Worm (Caenorhabditis elegans): ENCODE measurements around the gene F42A10.7.

ce11 chrIII:6176172-6176571 lies 2.3 kb downstream of the F42A10.7 start:
- TF ChIP-seq madf-10 (tag; optimal IDR thresholded peaks at IDR 0.05) (no peak), somi-1 (GFP tag; optimal IDR thresholded peaks at IDR 0.05) (no peak), dpl-1 (GFP tag; optimal IDR thresholded peaks at IDR 0.05) (no peak), fkh-3 (tag; optimal IDR thresholded peaks at IDR 0.05) (no peak), pha-4 (tag; optimal IDR thresholded peaks at IDR 0.05) (no peak), let-526 (GFP tag; IDR thresholded peaks at IDR 0.05) (no peak), unc-62 (GFP tag; optimal IDR thresholded peaks at IDR 0.05) (no peak), nhr-90 (tag; optimal IDR thresholded peaks at IDR 0.05) (no peak), lag-1 (GFP tag; IDR thresholded peaks at IDR 0.05) (no peak), efl-1 (GFP tag; optimal IDR thresholded peaks at IDR 0.05) (no peak), F37B4.10 (GFP tag; IDR thresholded peaks at IDR 0.05) (no peak)

Measured in whole organism, young adult.